Worm (Caenorhabditis elegans) whole organism, mixed stage, embryonic: ENCODE measurements around the gene rab-28.

Source experiments
- nhr-76 ChIP-seq: sonication (generic microtip); optimal IDR thresholded peaks from 2 replicates; lab custom pipeline; 2017; ENCODE audit warnings: missing biosample characterization, missing genetic modification characterization
- pha-4 ChIP-seq: fragments of 150-350 bp; optimal IDR thresholded peaks from 2 replicates; lab custom pipeline; 2018; ENCODE audit warnings: missing biosample characterization, missing genetic modification reagents, missing genetic modification characterization
- unc-120 ChIP-seq: sonication (generic microtip); optimal IDR thresholded peaks from 2 replicates; lab custom pipeline; 2017; ENCODE audit warnings: missing genetic modification characterization, missing compliant biosample characterization; ENCODE audit not compliant: poor library complexity, severe bottlenecking
- unc-39 ChIP-seq: fragments of 150-350 bp; optimal IDR thresholded peaks from 2 replicates; lab custom pipeline; 2014; ENCODE audit warnings: missing biosample characterization, missing genetic modification characterization
- unc-62 ChIP-seq: fragments of 150-350 bp; optimal IDR thresholded peaks from 2 replicates; lab custom pipeline; 2014; ENCODE audit warnings: missing biosample characterization, missing genetic modification reagents, missing genetic modification characterization
- ztf-11 ChIP-seq: fragments of 150-350 bp; optimal IDR thresholded peaks from 2 replicates; lab custom pipeline; 2014; ENCODE audit warnings: missing biosample characterization, missing genetic modification characterization

- TF ChIP-seq ztf-11 (tag; lab: Kevin White, UChicago), result no peak
- TF ChIP-seq unc-39 (tag; lab: Kevin White, UChicago), result no peak
- TF ChIP-seq unc-120 (tag; lab: Kevin White, UChicago), result no peak
- TF ChIP-seq unc-62 (GFP tag; lab: Kevin White, UChicago), result no peak
- TF ChIP-seq nhr-76 (tag; lab: Kevin White, UChicago), result no peak
- TF ChIP-seq pha-4 (tag; lab: Kevin White, UChicago), result peak; percentile 25
Measured at ce11 chrIV:9260334-9260733, 16.5 kb upstream of the rab-28 start.
